Fruit fly (Drosophila melanogaster): Measurements from ENCODE around the gene CG4854.

The CG4854 gene

dm6 chr3R:20059650-20060049, 31.8 kb downstream of the CG4854 start, which contains the start of gene CG4390:
Gene CG4390, minus strand, starts transcription at chr3R:20059750.
- no peak for TF ChIP-seq Hr39 (GFP tag; optimal IDR thresholded peaks at IDR 0.05)
- no peak for TF ChIP-seq CG10631 (GFP tag; optimal IDR thresholded peaks at IDR 0.05)
- TF ChIP-seq cyc (GFP tag; optimal IDR thresholded peaks at IDR 0.05), result no peak
- no peak for TF ChIP-seq Blimp-1 (GFP tag; optimal IDR thresholded peaks at IDR 0.05)
- no peak for TF ChIP-seq CG34406 (GFP tag; optimal IDR thresholded peaks at IDR 0.05)
- no peak for TF ChIP-seq eg (GFP tag; IDR thresholded peaks at IDR 0.05)
- TF ChIP-seq CG11902 (GFP tag; optimal IDR thresholded peaks at IDR 0.05), result no peak
- no peak for TF ChIP-seq achi (GFP tag; optimal IDR thresholded peaks at IDR 0.05)
- TF ChIP-seq salr (GFP tag; optimal IDR thresholded peaks at IDR 0.05), result no peak
- no peak for TF ChIP-seq ss (GFP tag; optimal IDR thresholded peaks at IDR 0.05)
- no peak for TF ChIP-seq Ets96B (tag; optimal IDR thresholded peaks at IDR 0.05)
- no peak for TF ChIP-seq lz (GFP tag; optimal IDR thresholded peaks at IDR 0.05)
- TF ChIP-seq CG32006 (GFP tag; optimal IDR thresholded peaks at IDR 0.05), result no peak
- no peak for TF ChIP-seq fd59A (GFP tag; optimal IDR thresholded peaks at IDR 0.05)
- no peak for TF ChIP-seq CG15336 (GFP tag; IDR thresholded peaks at IDR 0.05)
- no peak for TF ChIP-seq CG4318 (GFP tag; optimal IDR thresholded peaks at IDR 0.05)
- TF ChIP-seq CG9139 (GFP tag; optimal IDR thresholded peaks at IDR 0.05), result no peak
- no peak for TF ChIP-seq fkh (GFP tag; optimal IDR thresholded peaks at IDR 0.05)
- TF ChIP-seq Eip75B (GFP tag; optimal IDR thresholded peaks at IDR 0.05), result no peak

dm6 chr3R:20066435-20066834, 38.6 kb downstream of the CG4854 start:
- TF ChIP-seq fkh (GFP tag; optimal IDR thresholded peaks at IDR 0.05) (no peak), salr (GFP tag; optimal IDR thresholded peaks at IDR 0.05) (no peak), net (GFP tag; optimal IDR thresholded peaks at IDR 0.05) (no peak), CG9139 (GFP tag; optimal IDR thresholded peaks at IDR 0.05) (no peak), Smox (GFP tag; optimal IDR thresholded peaks at IDR 0.05) (no peak), CG8632 (GFP tag; optimal IDR thresholded peaks at IDR 0.05) (no peak), dac (GFP tag; optimal IDR thresholded peaks at IDR 0.05) (no peak), CG1621 (tag; optimal IDR thresholded peaks at IDR 0.05) (no peak), topi (GFP tag; optimal IDR thresholded peaks at IDR 0.05) (no peak), CG6163 (GFP tag; IDR thresholded peaks at IDR 0.05) (no peak), CG11902 (GFP tag; optimal IDR thresholded peaks at IDR 0.05) (no peak), svp (GFP tag) (no peak), pdm3 (GFP tag; optimal IDR thresholded peaks at IDR 0.05) (no peak), Ets21C (GFP tag; optimal IDR thresholded peaks at IDR 0.05) (no peak), CG31627 (GFP tag; optimal IDR thresholded peaks at IDR 0.05) (no peak)

Data from whole organism, prepupa.